Worm (Caenorhabditis elegans) whole organism, dauer: ENCODE measurements around the gene srh-60.

Source experiments
- unc-62 ChIP-seq: sonication (generic microtip); optimal IDR thresholded peaks from 2 replicates; lab custom pipeline; 2017; ENCODE audit warnings: missing biosample characterization, missing genetic modification reagents, missing genetic modification characterization

The srh-60 gene

DNA sequence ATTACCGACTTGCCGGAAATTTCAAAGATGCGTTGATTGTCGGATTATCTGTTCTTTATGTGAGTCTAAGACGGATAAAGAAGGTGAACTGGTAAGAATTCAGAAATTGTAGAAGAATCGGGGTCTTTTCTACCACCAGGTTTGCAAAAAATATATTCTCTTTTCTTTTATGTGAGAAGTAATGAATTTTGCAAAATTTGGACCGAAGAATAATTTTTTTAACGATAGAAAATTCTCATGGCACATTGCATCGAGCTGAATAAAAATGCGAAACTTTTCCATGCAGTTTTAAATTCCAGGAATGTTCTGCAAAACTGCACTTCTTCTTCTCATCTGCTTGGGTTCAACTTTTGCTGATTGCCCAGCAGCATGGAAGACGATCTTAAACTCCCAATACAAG, 10.2 kb upstream of the srh-60 start, which contains the start of gene clec-130:
clec-130 (plus strand) TSS at position 301 of the 400 bp plus-strand sequence.
- TF ChIP-seq unc-62 = no peak

DNA sequence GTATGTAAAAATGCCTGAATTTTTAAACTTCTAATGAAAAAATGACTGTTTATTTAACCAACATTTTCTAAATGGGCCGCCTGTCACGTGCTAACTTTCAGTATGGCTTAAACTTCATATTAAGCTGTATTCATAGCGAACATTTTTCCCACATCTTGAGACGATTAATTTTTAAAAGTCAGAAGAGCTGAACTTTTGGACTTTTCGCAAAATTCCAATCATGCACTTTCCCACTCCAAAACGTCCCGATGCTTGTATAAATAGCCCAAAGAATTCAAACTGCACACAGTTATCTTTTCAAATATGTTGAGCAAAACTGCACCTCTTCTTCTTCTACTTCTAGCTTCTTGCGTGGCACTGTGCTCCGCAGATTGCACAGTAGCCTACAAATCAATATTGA, 6.8 kb upstream of the srh-60 start, which contains the start of gene clec-132:
clec-132 (plus strand) TSS at position 301 of the 400 bp plus-strand sequence.
- TF ChIP-seq unc-62 = no peak

DNA sequence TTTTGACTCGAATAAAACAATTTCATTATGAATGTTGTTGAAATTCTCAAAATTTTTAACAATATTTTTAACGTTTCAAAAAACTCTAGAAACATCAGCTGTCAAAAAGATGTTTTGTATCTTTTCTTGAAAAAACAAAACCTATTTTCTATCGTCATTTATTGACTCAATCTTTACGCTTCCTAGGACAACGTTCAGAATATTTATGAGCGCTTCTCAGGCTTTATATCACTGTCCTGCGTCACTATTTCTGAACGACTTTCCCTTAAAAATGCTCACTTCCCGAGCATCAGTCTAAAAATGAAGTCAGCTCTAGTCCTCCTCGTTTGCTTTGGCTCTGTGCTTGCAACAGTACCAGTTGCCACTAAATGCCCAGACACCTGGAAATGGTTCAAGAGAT, 5.4 kb upstream of the srh-60 start, which contains the start of gene clec-133:
clec-133 (plus strand) TSS at position 301 of the 400 bp plus-strand sequence.
- no peak for TF ChIP-seq unc-62

- TF ChIP-seq unc-62 = no peak
These were observed 3.7 kb upstream of the srh-60 start, which contains the start of gene clec-134 for ce11 chrII:3579767-3580166. Gene clec-134, plus strand, starts transcription at chrII:3580067.

- no peak for TF ChIP-seq unc-62
These were observed 1.8 kb upstream of the srh-60 start, which contains the start of gene srh-59 for ce11 chrII:3581752-3582151. Gene srh-59, plus strand, starts transcription at chrII:3582052.

DNA sequence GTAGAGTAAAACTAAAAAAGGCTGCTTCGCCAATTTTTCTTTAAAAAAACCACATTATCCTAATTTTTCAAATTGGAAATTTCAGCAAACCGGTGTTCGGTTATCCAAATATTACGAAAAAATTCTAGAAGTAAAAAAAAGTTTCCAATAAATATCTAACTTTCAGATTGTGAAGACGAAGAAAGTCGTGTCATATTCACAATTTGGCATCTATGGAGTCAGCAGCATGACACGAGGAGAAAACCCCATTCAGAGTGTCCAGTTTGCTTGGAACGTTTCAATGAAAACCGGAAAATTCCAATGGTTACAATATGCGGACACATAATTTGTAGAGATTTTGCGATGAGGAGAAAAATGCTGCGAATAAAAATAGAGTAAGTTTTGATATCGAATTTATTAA, 11.8 kb downstream of the srh-60 start, which contains the start of gene Y49F6A.12:
Y49F6A.12 (plus strand) TSS at position 301 of the 400 bp plus-strand sequence.
- TF ChIP-seq unc-62 = no peak

ce11 chrII:3598721-3599120, 15.2 kb downstream of the srh-60 start, which contains the start of gene Y49F6A.11:
Gene Y49F6A.11, minus strand, starts transcription at chrII:3598821.
- no peak for TF ChIP-seq unc-62

DNA sequence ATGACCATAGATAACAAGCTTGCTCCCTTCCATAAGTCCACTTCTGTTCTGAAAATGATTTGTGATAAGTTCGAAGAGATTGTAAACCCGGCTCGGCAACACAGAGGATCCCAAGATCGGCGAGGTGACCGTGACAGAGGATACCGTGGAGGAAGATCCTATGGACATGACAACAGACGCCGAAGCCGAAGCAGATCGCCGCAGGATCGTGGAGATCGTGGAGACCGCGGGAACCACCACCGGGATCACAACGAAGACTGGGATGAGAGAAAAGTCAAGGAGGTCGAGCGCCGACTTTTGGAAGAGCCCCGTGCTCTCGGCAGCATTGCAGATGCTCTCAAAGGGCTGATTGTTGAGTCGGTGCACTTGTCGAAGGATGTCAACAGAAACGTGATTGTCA, 21.1 kb downstream of the srh-60 start:
- no peak for TF ChIP-seq unc-62

DNA sequence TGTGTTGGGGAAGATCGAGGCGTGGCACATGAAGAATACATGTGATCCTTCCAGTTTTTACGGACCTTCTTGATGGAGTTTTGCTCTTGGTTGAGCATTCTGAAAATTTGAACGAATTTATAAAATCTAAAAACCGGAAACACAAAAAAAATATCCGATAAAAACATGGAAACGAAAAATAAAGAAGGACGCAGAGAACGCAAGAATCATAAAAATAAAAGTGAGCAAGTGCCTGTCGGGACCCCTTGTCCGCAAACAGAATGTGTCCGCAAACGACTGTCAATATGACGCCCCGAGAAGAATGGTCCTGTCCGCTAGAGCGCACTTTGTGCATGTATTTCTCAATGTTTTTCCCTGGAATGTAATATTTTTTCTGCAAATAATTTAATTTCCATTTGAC, 26.3 kb downstream of the srh-60 start, which contains the start of gene Y49F6A.5:
Y49F6A.5 (minus strand) TSS at position 101 of the 400 bp plus-strand sequence.
- TF ChIP-seq unc-62 = no peak

ce11 chrII:3616615-3617014, 33.1 kb downstream of the srh-60 start:
- TF ChIP-seq unc-62 = no peak

DNA sequence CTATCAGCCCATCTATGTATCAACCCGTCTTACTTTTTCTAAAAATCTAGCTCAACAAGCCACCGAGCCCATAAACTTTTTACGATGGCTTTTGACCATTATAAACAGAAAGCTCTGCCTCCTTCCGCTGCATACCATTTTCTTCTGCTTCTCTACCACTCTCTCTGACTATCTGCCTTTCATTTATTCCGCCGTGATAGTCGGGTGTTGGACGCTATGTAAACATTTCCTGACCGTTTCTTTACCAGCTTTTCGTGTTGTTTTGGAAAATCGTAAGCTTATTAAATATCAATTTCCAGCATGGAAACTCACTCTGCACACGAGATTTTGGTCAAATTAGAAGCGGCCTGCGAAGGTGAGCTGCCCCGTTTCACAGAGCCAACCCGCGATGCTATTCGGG, 34.0 kb downstream of the srh-60 start, which contains the start of gene F40E12.1:
F40E12.1 (plus strand) TSS at position 301 of the 400 bp plus-strand sequence.
- TF ChIP-seq unc-62 = no peak

DNA sequence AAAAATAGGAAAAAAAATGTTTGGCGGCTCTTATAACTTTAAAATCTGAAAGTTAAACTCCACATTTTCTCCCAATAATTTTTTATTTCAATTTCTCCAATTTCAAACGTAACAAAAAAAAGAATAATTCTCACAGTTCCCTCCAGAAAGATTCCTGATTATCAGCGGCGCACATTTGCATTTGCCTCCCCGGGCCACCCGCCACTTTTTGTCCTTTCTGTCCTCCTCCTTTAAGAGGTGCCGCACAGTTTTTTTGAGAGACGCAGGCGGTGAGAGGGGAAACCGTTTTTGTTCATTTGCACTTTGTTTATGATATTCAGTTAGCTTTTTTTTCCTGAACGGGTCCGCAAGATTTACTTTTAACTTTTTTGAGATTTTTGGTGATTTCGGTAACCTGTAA, 37.4 kb downstream of the srh-60 start:
- no peak for TF ChIP-seq unc-62

DNA sequence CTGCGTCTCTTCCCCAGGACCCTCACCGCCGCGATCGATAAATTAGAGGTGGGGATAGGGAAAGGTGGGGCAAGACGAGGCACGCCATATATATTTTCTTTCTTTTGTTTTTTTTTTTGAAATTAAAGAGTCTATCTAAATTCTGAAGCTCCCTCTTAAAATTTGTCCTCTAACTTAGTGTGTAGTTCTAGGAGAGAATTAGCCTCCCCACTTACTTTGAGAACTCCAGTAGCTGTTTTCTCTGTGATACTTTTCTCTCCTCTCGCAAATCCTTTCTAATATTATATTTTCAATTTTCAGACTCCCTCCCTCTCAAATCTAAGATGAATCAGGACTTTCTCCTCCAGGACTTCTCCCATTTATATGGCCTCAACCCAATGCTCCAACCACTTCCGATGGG, 38.5 kb downstream of the srh-60 start, which contains the start of gene M151.7:
M151.7 (plus strand) TSS at position 301 of the 400 bp plus-strand sequence.
- TF ChIP-seq unc-62 = no peak

DNA sequence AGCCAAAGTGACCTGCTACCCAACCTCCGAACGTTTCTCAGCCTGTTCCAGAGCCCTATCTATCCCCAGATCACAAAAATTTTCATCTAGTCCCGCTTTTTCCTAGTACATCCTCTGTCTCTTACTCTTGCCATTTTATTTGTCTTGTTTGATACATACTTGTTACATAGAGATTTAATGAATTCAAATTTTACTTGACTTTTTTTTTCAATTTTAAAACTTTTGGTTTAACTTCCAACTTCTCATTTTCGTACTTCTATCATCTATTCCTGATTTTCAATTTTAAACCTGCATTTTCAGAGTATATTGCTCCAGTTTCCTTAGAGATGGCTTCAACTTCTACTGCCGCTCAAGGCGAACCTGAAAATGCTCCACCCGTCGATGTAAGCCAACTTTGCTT, 43.4 kb downstream of the srh-60 start, which contains the start of gene M151.3:
M151.3 (plus strand) TSS at position 301 of the 400 bp plus-strand sequence.
- no peak for TF ChIP-seq unc-62

DNA sequence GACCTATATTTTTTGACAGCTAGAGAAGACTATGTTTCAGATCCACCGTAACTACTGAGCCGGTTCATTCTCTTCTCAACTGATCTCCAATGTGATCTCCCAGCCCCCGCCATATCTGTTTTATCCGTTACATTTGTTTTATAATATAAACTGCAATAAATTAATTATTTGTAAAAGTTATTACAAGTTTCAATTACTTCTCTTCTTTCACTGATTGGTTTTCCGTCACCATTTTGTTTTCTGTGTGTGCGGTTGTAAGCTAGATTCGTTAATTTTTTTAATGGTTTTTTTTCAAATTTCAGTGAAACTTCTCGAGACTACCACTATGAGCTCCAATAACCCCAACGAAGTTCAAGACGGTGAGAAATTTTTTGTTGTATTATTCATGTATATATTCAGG, 47.3 kb downstream of the srh-60 start, which contains the start of gene M151.2:
M151.2 (plus strand) TSS at position 301 of the 400 bp plus-strand sequence.
- TF ChIP-seq unc-62 = no peak

DNA sequence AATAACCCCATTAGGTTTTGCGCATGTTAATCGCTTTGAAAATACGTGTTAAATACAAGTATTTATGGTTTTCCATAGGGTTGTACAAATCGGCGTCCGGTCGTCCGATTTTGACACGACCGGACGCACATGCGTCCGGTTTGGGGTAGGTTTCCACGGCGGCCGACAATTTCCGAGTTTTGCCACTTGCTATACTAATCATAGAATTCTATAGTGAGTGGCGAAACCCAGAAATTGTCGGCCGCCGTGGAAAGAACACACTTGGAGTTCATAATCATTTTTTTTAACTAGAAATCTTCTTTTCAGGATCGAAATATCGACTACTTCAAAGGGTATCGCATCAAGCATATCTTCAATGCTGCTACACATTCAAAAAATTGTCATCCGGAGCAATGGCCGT, 51.3 kb downstream of the srh-60 start:
- TF ChIP-seq unc-62 = no peak
